Fruit fly (Drosophila melanogaster): Measurements from ENCODE around the gene PAN3.
A peak's percentile ranks its signal among the peaks of the same experiment; 100 is the strongest.

The PAN3 gene

DNA sequence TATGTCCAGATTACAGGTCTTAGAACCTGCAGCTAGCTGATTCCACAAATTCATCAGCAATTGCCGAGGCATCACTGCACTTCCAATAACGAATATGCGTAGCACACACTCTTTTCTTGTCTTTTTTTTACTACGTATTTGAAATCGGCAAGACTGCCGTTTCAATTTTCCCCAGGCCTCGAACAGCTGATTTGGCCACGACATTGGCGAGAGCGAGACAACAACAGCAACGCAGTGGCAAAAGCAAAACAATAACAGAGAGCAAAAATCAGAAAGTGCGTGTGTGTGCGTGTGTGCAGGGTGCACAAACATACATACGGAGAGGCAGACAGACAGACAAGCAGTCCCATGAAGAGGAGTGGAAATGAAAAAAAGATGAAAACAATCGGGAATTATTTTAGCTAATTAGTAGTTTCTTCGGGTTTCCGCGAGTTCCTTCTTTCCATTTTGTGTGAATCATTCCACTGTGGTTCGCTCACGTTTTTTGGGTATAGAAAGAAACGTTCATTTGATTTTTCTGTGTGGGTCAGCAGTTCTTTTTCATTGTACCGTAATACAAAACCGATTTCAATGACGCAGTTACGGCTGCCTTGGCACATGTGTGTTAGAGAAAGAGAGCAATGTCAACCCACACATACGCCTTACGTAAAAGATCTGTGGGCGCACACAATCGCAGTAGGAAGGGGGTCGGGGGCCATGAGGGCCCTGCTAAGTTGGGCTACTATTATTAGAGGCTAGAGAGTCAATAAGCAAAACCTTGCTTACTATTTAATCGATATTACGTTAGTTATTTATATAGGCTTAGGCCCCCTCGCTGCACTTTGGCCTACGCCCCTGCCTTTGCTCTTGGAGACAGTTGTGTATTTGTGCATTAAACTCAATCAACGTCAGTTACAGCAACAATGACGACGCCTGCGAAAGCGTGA, 10.6 kb upstream of the PAN3 start (continued):
- TF ChIP-seq CG32264 (GFP tag; optimal IDR thresholded peaks at IDR 0.05) (peak; percentile 99), CrebA (GFP tag; optimal IDR thresholded peaks at IDR 0.05; ENCODE audit: borderline replicate concordance) (no peak), dsf (GFP tag; optimal IDR thresholded peaks at IDR 0.05; ENCODE audit: borderline replicate concordance) (peak; percentile 98), Mio (GFP tag; optimal IDR thresholded peaks at IDR 0.05) (peak; percentile 98), tai (GFP tag; optimal IDR thresholded peaks at IDR 0.05) (peak; percentile 99), sage (GFP tag; optimal IDR thresholded peaks at IDR 0.05) (peak; percentile 99), br (GFP tag; optimal IDR thresholded peaks at IDR 0.05) (peak; percentile 100), woc (GFP tag; optimal IDR thresholded peaks at IDR 0.05) (peak; percentile 98), Myc (optimal IDR thresholded peaks at IDR 0.05) (no peak), dl (GFP tag; optimal IDR thresholded peaks at IDR 0.05; ENCODE audit: insufficient read depth in 1 of 2, partially characterized antibody in 2 of 2) (no peak)

dm6 chr3L:3069774-3070173, 1.2 kb upstream of the PAN3 start:
- TF ChIP-seq dl (GFP tag; optimal IDR thresholded peaks at IDR 0.05; ENCODE audit: insufficient read depth in 1 of 2, partially characterized antibody in 2 of 2) (peak in 1 of 2 experiments; percentile 40), N (GFP tag; optimal IDR thresholded peaks at IDR 0.05) (peak; percentile 21), CrebA (GFP tag; optimal IDR thresholded peaks at IDR 0.05; ENCODE audit: borderline replicate concordance) (peak; percentile 12), br (GFP tag; optimal IDR thresholded peaks at IDR 0.05) (no peak), Hnf4 (GFP tag; optimal IDR thresholded peaks at IDR 0.05) (no peak), Dif (GFP tag; optimal IDR thresholded peaks at IDR 0.05; ENCODE audit: partially characterized antibody) (peak; percentile 71), jim (GFP tag; optimal IDR thresholded peaks at IDR 0.05) (no peak), foxo (GFP tag; optimal IDR thresholded peaks at IDR 0.05) (peak in 1 of 2 experiments; percentile 4), sage (GFP tag; optimal IDR thresholded peaks at IDR 0.05) (no peak)

dm6 chr3L:3071675-3072583, 996 bp downstream of the PAN3 start:
- TF ChIP-seq psq (GFP tag; optimal IDR thresholded peaks at IDR 0.05) (peak; percentile 47), fru (GFP tag; optimal IDR thresholded peaks at IDR 0.05) (peak; percentile 39), OdsH (GFP tag; optimal IDR thresholded peaks at IDR 0.05) (peak; percentile 15), usp (GFP tag; optimal IDR thresholded peaks at IDR 0.05) (no peak), foxo (GFP tag; optimal IDR thresholded peaks at IDR 0.05) (peak in 1 of 2 experiments; percentile 31), Hr78 (GFP tag; optimal IDR thresholded peaks at IDR 0.05) (no peak), Dif (GFP tag; optimal IDR thresholded peaks at IDR 0.05; ENCODE audit: partially characterized antibody) (peak; percentile 5), Dfd (GFP tag; optimal IDR thresholded peaks at IDR 0.05) (peak; percentile 17), jim (GFP tag; optimal IDR thresholded peaks at IDR 0.05) (no peak), pan (optimal IDR thresholded peaks at IDR 0.05) (no peak), dsf (GFP tag; optimal IDR thresholded peaks at IDR 0.05; ENCODE audit: borderline replicate concordance) (no peak)

DNA sequence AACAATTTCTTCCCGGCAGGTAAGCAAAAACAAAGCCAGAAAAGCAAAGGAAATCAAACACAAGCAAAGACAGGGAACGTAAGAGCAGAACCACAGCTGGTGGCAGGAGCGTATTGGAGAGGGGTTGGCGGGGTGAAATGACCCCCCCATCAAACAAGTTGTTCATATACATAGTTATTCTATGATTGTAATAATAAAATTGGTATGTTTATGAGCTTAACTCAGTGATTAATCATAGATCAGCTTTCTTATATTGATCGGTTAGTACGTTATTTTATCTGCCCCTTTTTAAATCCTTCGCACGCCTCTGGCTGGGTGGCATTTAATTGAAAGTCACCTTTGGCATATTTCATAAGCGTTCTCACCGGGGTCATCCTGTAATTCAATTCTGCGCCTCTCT, 2.5 kb downstream of the PAN3 start:
- no peak for TF ChIP-seq Dif (GFP tag; optimal IDR thresholded peaks at IDR 0.05; ENCODE audit: partially characterized antibody)
- peak; percentile 10 for TF ChIP-seq ey (GFP tag; optimal IDR thresholded peaks at IDR 0.05)
- peak; percentile 54 for TF ChIP-seq h (GFP tag; optimal IDR thresholded peaks at IDR 0.05)
- TF ChIP-seq Sp1 (GFP tag; optimal IDR thresholded peaks at IDR 0.05), result peak; percentile 20
- TF ChIP-seq dl (GFP tag; optimal IDR thresholded peaks at IDR 0.05; ENCODE audit: insufficient read depth in 1 of 2, partially characterized antibody in 2 of 2), result no peak
- TF ChIP-seq Dfd (GFP tag; optimal IDR thresholded peaks at IDR 0.05), result no peak
- peak; percentile 43 for TF ChIP-seq HLH106 (tag; optimal IDR thresholded peaks at IDR 0.05)
- peak in 1 of 2 experiments; percentile 50 for TF ChIP-seq foxo (GFP tag; optimal IDR thresholded peaks at IDR 0.05)
- TF ChIP-seq usp (GFP tag; optimal IDR thresholded peaks at IDR 0.05), result no peak
- peak; percentile 52 for TF ChIP-seq fru (GFP tag; optimal IDR thresholded peaks at IDR 0.05)
- no peak for TF ChIP-seq brk (GFP tag; optimal IDR thresholded peaks at IDR 0.05)
- peak; percentile 21 for TF ChIP-seq br (GFP tag; optimal IDR thresholded peaks at IDR 0.05)
- peak; percentile 2 for TF ChIP-seq CG9705 (GFP tag; optimal IDR thresholded peaks at IDR 0.05)
